Worm (Caenorhabditis elegans): Measurements from ENCODE around the gene vha-17.
"Not testable (repeated sequence)": the region's sequence is repeated elsewhere in the genome, so short reads cannot be mapped to it uniquely, and the experiment has no call there.

DNA sequence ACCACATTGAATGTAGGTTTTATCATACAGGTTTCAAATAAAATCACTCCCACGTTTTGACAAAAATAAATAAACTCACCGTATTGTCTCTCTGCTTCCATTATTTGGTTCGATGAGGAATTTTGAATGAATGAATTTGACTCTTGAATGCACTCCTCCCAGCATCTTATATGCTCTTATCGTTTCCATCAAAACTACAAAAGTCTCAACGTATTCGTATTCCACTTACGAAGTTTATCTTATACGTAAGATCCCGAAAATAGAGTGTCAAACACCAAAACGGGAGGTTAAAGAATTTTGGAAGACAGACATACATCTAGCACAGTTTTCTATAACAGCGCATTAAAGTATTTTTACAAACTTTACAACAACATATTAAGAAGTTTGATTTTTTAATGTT, 27.8 kb upstream of the vha-17 start, which contains the start of gene nhr-264:
- TF ChIP-seq klf-2 (GFP tag; conservative IDR thresholded peaks at IDR 0.05); flt-1 (GFP tag; IDR thresholded peaks at IDR 0.05); tab-1 (GFP tag; IDR thresholded peaks at IDR 0.05); T22C8.4 (GFP tag; IDR thresholded peaks at IDR 0.05): not testable (repeated sequence)

All from whole organism, midembryonic.